Worm (Caenorhabditis elegans): ENCODE measurements around the gene ZC116.1.

DNA sequence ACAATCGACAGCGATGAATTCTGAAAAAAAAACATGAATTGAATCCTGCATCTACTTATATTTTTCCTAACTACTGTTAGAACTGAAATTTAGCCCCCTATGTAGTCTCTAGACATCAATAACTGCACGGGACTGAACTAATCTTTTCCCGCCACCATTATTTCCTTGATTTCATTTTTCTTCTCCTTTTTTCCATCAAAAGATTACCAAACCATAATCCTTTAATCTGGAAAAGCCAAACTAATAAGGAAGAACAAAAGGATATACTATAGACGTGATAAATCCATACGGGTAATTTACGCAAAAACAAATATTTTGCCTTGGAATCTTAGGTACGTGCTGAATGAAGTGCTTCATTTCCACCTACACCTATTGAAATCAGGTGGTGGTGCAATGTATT is 42.3 kb upstream of the ZC116.1 start:
- TF ChIP-seq him-1 (tag; optimal IDR thresholded peaks at IDR 0.05) (no peak), dao-5 (tag; optimal IDR thresholded peaks at IDR 0.05) (no peak)

All from whole organism, L4/young adult.